Worm (Caenorhabditis elegans): ENCODE data around the gene lgc-29.

Gene lgc-29

ce11 chrV:4187144-4187485 is 48.3 kb downstream of the lgc-29 start, which contains the start of gene nhr-114:
Gene nhr-114 (plus strand): TSS chrV:4187202.
- TF ChIP-seq aly-2 (tag; optimal IDR thresholded peaks at IDR 0.05) (no peak), nhr-129 (tag; optimal IDR thresholded peaks at IDR 0.05) (peak; percentile 30), snpc-4 (tag; optimal IDR thresholded peaks at IDR 0.05) (peak; percentile 34), mbf-1 (tag; optimal IDR thresholded peaks at IDR 0.05) (no peak)

DNA sequence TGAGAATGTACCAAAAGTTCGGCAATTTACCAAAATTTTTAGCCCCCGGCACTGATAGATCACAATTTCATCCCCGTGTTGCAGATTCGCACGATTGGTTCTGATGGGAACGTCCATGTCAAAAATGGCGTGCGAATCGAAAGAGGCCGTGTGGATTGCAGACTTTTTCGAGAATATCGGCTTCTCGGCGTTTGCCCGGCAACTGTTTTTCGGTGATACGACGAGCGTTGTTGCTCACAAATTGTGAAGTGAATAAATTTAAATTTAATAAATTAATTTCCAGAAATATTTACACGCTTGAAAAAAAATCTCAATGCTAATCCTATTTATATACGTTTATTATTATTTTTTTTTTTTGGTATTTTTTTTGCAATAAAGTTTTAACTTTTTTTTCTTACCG is 50.8 kb downstream of the lgc-29 start:
- no peak for TF ChIP-seq lin-13 (GFP tag; optimal IDR thresholded peaks at IDR 0.05)
- no peak for TF ChIP-seq ztf-4 (tag; optimal IDR thresholded peaks at IDR 0.05)
- TF ChIP-seq nhr-10 (tag; optimal IDR thresholded peaks at IDR 0.05): no peak
- TF ChIP-seq egl-27 (tag; optimal IDR thresholded peaks at IDR 0.05): no peak
- TF ChIP-seq nhr-77 (tag; optimal IDR thresholded peaks at IDR 0.05): no peak
- no peak for TF ChIP-seq unc-39 (tag; optimal IDR thresholded peaks at IDR 0.05)
- TF ChIP-seq dmd-4 (tag; optimal IDR thresholded peaks at IDR 0.05): no peak
- TF ChIP-seq nhr-11 (tag; optimal IDR thresholded peaks at IDR 0.05): no peak
- TF ChIP-seq elt-1 (tag; optimal IDR thresholded peaks at IDR 0.05): no peak
- no peak for TF ChIP-seq mdl-1 (tag; optimal IDR thresholded peaks at IDR 0.05)
- TF ChIP-seq ama-1 (optimal IDR thresholded peaks at IDR 0.05): no peak
- no peak for TF ChIP-seq nhr-23 (tag; optimal IDR thresholded peaks at IDR 0.05)
- TF ChIP-seq nhr-12 (tag; optimal IDR thresholded peaks at IDR 0.05): no peak
- TF ChIP-seq ztf-1 (GFP tag; conservative IDR thresholded peaks at IDR 0.05): no peak
- no peak for TF ChIP-seq lin-39 (tag; optimal IDR thresholded peaks at IDR 0.05)
- no peak for TF ChIP-seq mab-5 (tag; optimal IDR thresholded peaks at IDR 0.05)

DNA sequence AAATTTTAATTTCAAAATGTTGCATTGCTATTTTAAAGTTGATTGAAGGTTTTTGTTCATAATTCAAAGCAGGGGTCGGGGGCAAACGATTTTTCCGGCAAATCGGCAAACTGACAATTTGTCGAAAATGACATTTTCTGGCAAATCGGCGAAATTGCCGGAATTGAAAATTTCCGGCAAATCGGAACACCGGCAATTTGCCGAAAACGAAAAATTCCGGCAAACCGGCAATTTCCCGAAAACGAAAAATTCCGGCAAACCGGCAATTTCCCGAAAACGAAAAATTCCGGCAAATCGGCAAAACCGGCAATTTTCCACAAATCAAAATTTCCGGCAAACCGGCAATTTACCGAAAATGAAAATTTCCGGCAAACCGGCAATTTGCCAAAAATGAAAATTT is 51.4 kb downstream of the lgc-29 start:
- TF ChIP-seq nhr-12 (tag; optimal IDR thresholded peaks at IDR 0.05) (no peak), Y55F3AM.14 (GFP tag; optimal IDR thresholded peaks at IDR 0.05) (peak; percentile 27)
